Fruit fly (Drosophila melanogaster): Measurements from ENCODE around the gene CG14313.

- TF ChIP-seq psq (optimal IDR thresholded peaks at IDR 0.05) (no peak), Sin3A (optimal IDR thresholded peaks at IDR 0.05) (no peak), ttk (optimal IDR thresholded peaks at IDR 0.05) (no peak), h (optimal IDR thresholded peaks at IDR 0.05) (no peak)
Measured at dm6 chr3R:18153698-18154097, 38.1 kb downstream of the CG14313 start.

Data from Kc167 (cell line).